Worm (Caenorhabditis elegans) whole organism, late embryonic: ENCODE measurements around the gene emb-9.

Source experiments
- C08G9.2 ChIP-seq: sonication (generic microtip); optimal IDR thresholded peaks from 2 replicates; lab custom pipeline; 2016; ENCODE audit warnings: mild to moderate bottlenecking, missing genetic modification characterization, moderate library complexity, missing compliant biosample characterization
- C38D4.7 ChIP-seq: fragments of 200-800 bp; sonication (Bioruptor generic); optimal IDR thresholded peaks from 2 replicates; lab custom pipeline; 2018; ENCODE audit warnings: mild to moderate bottlenecking, missing genetic modification characterization, moderate library complexity, missing compliant biosample characterization
- K02D7.2 ChIP-seq: sonication (generic microtip); optimal IDR thresholded peaks from 2 replicates; lab custom pipeline; 2017; ENCODE audit warnings: mild to moderate bottlenecking, missing genetic modification characterization, missing compliant biosample characterization
- T23F11.4 ChIP-seq: fragments of 200-800 bp; sonication (Bioruptor generic); optimal IDR thresholded peaks from 2 replicates; lab custom pipeline; 2018; ENCODE audit warnings: mild to moderate bottlenecking, missing genetic modification characterization, missing compliant biosample characterization
- ahr-1 ChIP-seq: sonication (generic microtip); optimal IDR thresholded peaks from 2 replicates; lab custom pipeline; 2016; ENCODE audit warnings: missing genetic modification characterization, missing compliant biosample characterization
- ceh-18 ChIP-seq: sonication (generic microtip); optimal IDR thresholded peaks from 2 replicates; lab custom pipeline; 2016; ENCODE audit warnings: missing genetic modification characterization, missing compliant biosample characterization
- ceh-19 ChIP-seq: fragments of 200-800 bp; sonication (Bioruptor generic); optimal IDR thresholded peaks from 2 replicates; lab custom pipeline; 2018; ENCODE audit warnings: mild to moderate bottlenecking, missing genetic modification characterization, missing compliant biosample characterization
- ceh-22 ChIP-seq: sonication (generic microtip); optimal IDR thresholded peaks from 2 replicates; lab custom pipeline; 2017; ENCODE audit warnings: missing biosample characterization, missing genetic modification characterization
- ceh-30 ChIP-seq: fragments of 150-350 bp; optimal IDR thresholded peaks from 2 replicates; lab custom pipeline; 2014; ENCODE audit warnings: missing biosample characterization, missing genetic modification characterization
- ceh-31 ChIP-seq: sonication (generic microtip); optimal IDR thresholded peaks from 2 replicates; lab custom pipeline; 2016; ENCODE audit warnings: missing genetic modification characterization, missing compliant biosample characterization
- ceh-48 ChIP-seq: sonication (generic microtip); optimal IDR thresholded peaks from 2 replicates; lab custom pipeline; 2016; ENCODE audit warnings: missing genetic modification characterization, inconsistent platforms, missing compliant biosample characterization
- che-1 ChIP-seq: sonication (generic microtip); optimal IDR thresholded peaks from 2 replicates; lab custom pipeline; 2016; ENCODE audit warnings: mild to moderate bottlenecking, missing genetic modification characterization, missing compliant biosample characterization
- dve-1 ChIP-seq: sonication (generic microtip); optimal IDR thresholded peaks from 2 replicates; lab custom pipeline; 2017; ENCODE audit warnings: antibody characterized with exemption, mild to moderate bottlenecking, missing genetic modification characterization, missing compliant biosample characterization
- elt-2 ChIP-seq: sonication (generic microtip); optimal IDR thresholded peaks from 2 replicates; lab custom pipeline; 2016; ENCODE audit warnings: missing genetic modification reagents, missing genetic modification characterization, missing compliant biosample characterization
- eyg-1 ChIP-seq: sonication (generic microtip); optimal IDR thresholded peaks from 2 replicates; lab custom pipeline; 2016; ENCODE audit warnings: missing genotype, missing genetic modification characterization, missing compliant biosample characterization
- gmeb-2 ChIP-seq: sonication (generic microtip); optimal IDR thresholded peaks from 2 replicates; lab custom pipeline; 2016; ENCODE audit warnings: missing genetic modification characterization, inconsistent platforms, missing compliant biosample characterization
- hlh-6 ChIP-seq: sonication (generic microtip); optimal IDR thresholded peaks from 2 replicates; lab custom pipeline; 2016; ENCODE audit warnings: missing genotype, missing genetic modification characterization, missing compliant biosample characterization
- hlh-8 ChIP-seq: sonication (generic microtip); optimal IDR thresholded peaks from 2 replicates; lab custom pipeline; 2016; ENCODE audit warnings: missing genotype, missing genetic modification characterization, missing compliant biosample characterization
- lim-6 ChIP-seq: sonication (generic microtip); optimal IDR thresholded peaks from 2 replicates; lab custom pipeline; 2016; ENCODE audit warnings: missing genetic modification characterization, missing compliant biosample characterization
- lin-11 ChIP-seq: fragments of 200-800 bp; sonication (Bioruptor generic); optimal IDR thresholded peaks from 2 replicates; lab custom pipeline; 2018; ENCODE audit warnings: mild to moderate bottlenecking, missing genetic modification characterization, missing compliant biosample characterization
- nhr-11 ChIP-seq: fragments of 150-350 bp; optimal IDR thresholded peaks from 2 replicates; lab custom pipeline; 2014; ENCODE audit warnings: missing biosample characterization, missing genetic modification characterization
- npax-4 ChIP-seq: sonication (generic microtip); optimal IDR thresholded peaks from 2 replicates; lab custom pipeline; 2016; ENCODE audit warnings: missing genetic modification characterization, missing compliant biosample characterization
- odd-2 ChIP-seq: sonication (generic microtip); optimal IDR thresholded peaks from 2 replicates; lab custom pipeline; 2017; ENCODE audit warnings: antibody characterized with exemption, mild to moderate bottlenecking, missing genetic modification characterization, missing compliant biosample characterization
- pat-9 ChIP-seq: fragments of 200-800 bp; sonication (Bioruptor generic); optimal IDR thresholded peaks from 2 replicates; lab custom pipeline; 2018; ENCODE audit warnings: mild to moderate bottlenecking, missing genetic modification characterization, moderate library complexity, missing compliant biosample characterization
- pax-1 ChIP-seq: fragments of 150-350 bp; optimal IDR thresholded peaks from 2 replicates; lab custom pipeline; 2014; ENCODE audit warnings: missing biosample characterization, missing genetic modification characterization
- pros-1 ChIP-seq: fragments of 150-350 bp; optimal IDR thresholded peaks from 2 replicates; lab custom pipeline; 2014; ENCODE audit warnings: missing biosample characterization, missing genetic modification reagents, missing genetic modification characterization
- ref-2 ChIP-seq: sonication (generic microtip); optimal IDR thresholded peaks from 2 replicates; lab custom pipeline; 2016; ENCODE audit warnings: missing genetic modification characterization, missing compliant biosample characterization
- rnt-1 ChIP-seq: sonication (generic microtip); optimal IDR thresholded peaks from 2 replicates; lab custom pipeline; 2016; ENCODE audit warnings: missing genetic modification characterization, missing compliant biosample characterization
- sdc-2 ChIP-seq: sonication (generic microtip); optimal IDR thresholded peaks from 2 replicates; lab custom pipeline; 2016; ENCODE audit warnings: missing genotype, missing genetic modification characterization, missing compliant biosample characterization
- sox-2 ChIP-seq: fragments of 200-800 bp; sonication (Bioruptor generic); IDR thresholded peaks from 2 replicates; pipeline ENCODE4 v1.3.6; 2022; ENCODE audit warnings: missing genetic modification reagents, missing genetic modification characterization, missing compliant biosample characterization
- tbx-2 ChIP-seq: sonication (generic microtip); optimal IDR thresholded peaks from 2 replicates; lab custom pipeline; 2016; ENCODE audit warnings: missing genetic modification characterization, missing compliant biosample characterization
- unc-3 ChIP-seq, 2 experiments: fragments of 200-800 bp in 1 of 2; sonication (Bioruptor generic) in 1 of 2; sonication (generic microtip) in 1 of 2; conservative IDR thresholded peaks in 1 of 2; optimal IDR thresholded peaks in 1 of 2; 2 replicates each; pipeline versions ENCODE4 v1.3.6 to Lab custom; 2016 to 2022; ENCODE audit warnings: missing compliant biosample characterization in 2 of 2, missing genetic modification characterization in 2 of 2, missing genetic modification reagents in 1 of 2
- unc-42 ChIP-seq: sonication (generic microtip); optimal IDR thresholded peaks from 2 replicates; lab custom pipeline; 2016; ENCODE audit warnings: missing genotype, missing genetic modification characterization, missing compliant biosample characterization
- unc-55 ChIP-seq: sonication (generic microtip); optimal IDR thresholded peaks from 2 replicates; lab custom pipeline; 2017; ENCODE audit warnings: missing biosample characterization, missing genetic modification reagents, missing genetic modification characterization
- zip-5 ChIP-seq: sonication (generic microtip); optimal IDR thresholded peaks from 2 replicates; lab custom pipeline; 2016; ENCODE audit warnings: missing genetic modification characterization, missing compliant biosample characterization
- ztf-16 ChIP-seq: sonication (generic microtip); optimal IDR thresholded peaks from 2 replicates; lab custom pipeline; 2017; ENCODE audit warnings: missing genetic modification characterization, missing compliant biosample characterization

emb-9 gene

DNA sequence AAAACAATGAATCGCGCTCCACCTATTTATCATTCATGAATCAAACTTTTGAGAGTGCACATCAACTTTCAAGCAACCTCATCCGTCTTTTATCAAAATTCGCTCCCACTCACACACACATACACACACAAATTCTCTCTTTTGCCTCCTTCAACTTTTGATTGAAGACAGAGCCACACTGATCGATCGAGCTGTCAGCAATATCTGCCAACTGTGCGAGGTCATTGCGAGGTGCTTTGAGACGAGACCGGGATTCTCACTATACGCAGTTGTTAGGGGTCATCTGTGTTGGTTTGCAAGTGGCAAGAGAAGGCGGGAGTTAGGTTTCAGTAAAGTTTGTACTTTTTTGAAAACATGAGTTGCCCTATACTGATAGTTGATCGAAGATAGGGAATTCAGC, 1.9 kb upstream of the emb-9 start:
- TF ChIP-seq sox-2 (GFP tag; lab: Robert Waterston, UW) (no peak), ceh-18 (peak; percentile 1), unc-55 (peak; percentile 97)
- TF ChIP-seq, all 69 proteins: peak for 2

ce11 chrIII:9340025-9340424, 4.2 kb downstream of the emb-9 start:
- TF ChIP-seq hlh-6 (tag; lab: Kevin White, UChicago) (no peak), pax-1 (tag; lab: Kevin White, UChicago) (no peak), sdc-2 (no peak), nhr-11 (no peak), che-1 (tag; lab: Kevin White, UChicago) (no peak), ahr-1 (tag; lab: Kevin White, UChicago) (no peak), pat-9 (tag; lab: Kevin White, UChicago) (no peak), C38D4.7 (GFP tag; lab: Kevin White, UChicago) (no peak), T23F11.4 (no peak), unc-55 (no peak), ceh-22 (tag; lab: Kevin White, UChicago) (no peak)

DNA sequence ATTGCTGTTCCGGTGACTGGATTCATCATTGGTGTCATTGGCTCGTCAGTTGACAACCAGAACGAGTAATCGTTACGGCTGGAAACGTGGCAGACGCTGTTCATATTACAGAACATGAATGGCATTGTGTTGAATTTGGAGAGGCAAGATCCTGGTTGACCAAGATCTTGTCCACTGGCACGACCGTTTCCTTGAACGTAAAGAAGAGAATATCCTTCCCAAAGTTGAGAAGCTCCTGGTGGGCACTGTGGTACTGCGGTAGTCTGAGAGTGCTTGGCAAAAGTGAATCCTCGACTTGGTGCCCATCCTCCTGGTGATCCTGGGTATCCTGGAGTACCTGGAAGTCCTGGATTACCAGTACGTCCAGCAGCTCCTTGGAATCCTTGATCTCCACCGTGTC, 6.3 kb downstream of the emb-9 start:
- TF ChIP-seq npax-4 (tag; lab: Kevin White, UChicago) (no peak), lim-6 (tag; lab: Kevin White, UChicago) (no peak), sdc-2 (no peak), lin-11 (tag; lab: Kevin White, UChicago) (no peak), ceh-19 (GFP tag; lab: Kevin White, UChicago) (no peak), ceh-30 (tag; lab: Kevin White, UChicago) (no peak), dve-1 (tag; lab: Kevin White, UChicago) (no peak), elt-2 (tag; lab: Kevin White, UChicago) (no peak), C08G9.2 (tag; lab: Kevin White, UChicago) (no peak), pros-1 (no peak), ceh-31 (tag; lab: Kevin White, UChicago) (no peak), ceh-22 (tag; lab: Kevin White, UChicago) (no peak), hlh-8 (tag; lab: Kevin White, UChicago) (no peak), hlh-6 (tag; lab: Kevin White, UChicago) (no peak), zip-5 (tag; lab: Kevin White, UChicago) (no peak), unc-42 (no peak), gmeb-2 (tag; lab: Kevin White, UChicago) (no peak), pat-9 (tag; lab: Kevin White, UChicago) (no peak), rnt-1 (tag; lab: Kevin White, UChicago) (no peak)

- TF ChIP-seq ceh-30 (tag; lab: Kevin White, UChicago), result no peak
- no peak for TF ChIP-seq tbx-2 (tag; lab: Kevin White, UChicago)
- no peak for TF ChIP-seq ahr-1 (tag; lab: Kevin White, UChicago)
- TF ChIP-seq odd-2 (tag; lab: Kevin White, UChicago), result no peak
- no peak for TF ChIP-seq ref-2
- TF ChIP-seq ceh-19 (GFP tag; lab: Kevin White, UChicago), result no peak
- no peak for TF ChIP-seq eyg-1
- no peak for TF ChIP-seq ztf-16
- TF ChIP-seq K02D7.2 (tag; lab: Kevin White, UChicago), result no peak
- TF ChIP-seq ceh-48 (tag; lab: Kevin White, UChicago), result no peak
- TF ChIP-seq C08G9.2 (tag; lab: Kevin White, UChicago), result no peak
- TF ChIP-seq npax-4 (tag; lab: Kevin White, UChicago), result no peak
- TF ChIP-seq unc-3 (GFP tag; conservative IDR thresholded peaks at IDR 0.05; lab: Robert Waterston, UW), result no peak
- no peak for TF ChIP-seq unc-3 (tag; optimal IDR thresholded peaks at IDR 0.05; lab: Kevin White, UChicago)
Measured at ce11 chrIII:9336807-9337206, 7.4 kb downstream of the emb-9 start.
